Fruit fly (Drosophila melanogaster): Measurements from ENCODE around the gene CG43861.

Gene CG43861

dm6 chr2L:20057391-20057790 lies 40.3 kb upstream of the CG43861 start:
- no peak for TF ChIP-seq woc (GFP tag; optimal IDR thresholded peaks at IDR 0.05)
- TF ChIP-seq Dfd (GFP tag; optimal IDR thresholded peaks at IDR 0.05) = peak; percentile 94

- TF ChIP-seq pan (optimal IDR thresholded peaks at IDR 0.05) (no peak), brk (GFP tag; optimal IDR thresholded peaks at IDR 0.05) (no peak), GATAd (GFP tag; optimal IDR thresholded peaks at IDR 0.05) (no peak), ey (GFP tag; optimal IDR thresholded peaks at IDR 0.05) (no peak), dmrt93B (GFP tag; optimal IDR thresholded peaks at IDR 0.05) (no peak), Hr78 (GFP tag; optimal IDR thresholded peaks at IDR 0.05) (no peak), br (GFP tag; optimal IDR thresholded peaks at IDR 0.05) (no peak), Myc (optimal IDR thresholded peaks at IDR 0.05) (no peak), psq (GFP tag; optimal IDR thresholded peaks at IDR 0.05) (no peak)
Measured at dm6 chr2L:20051172-20051893, 34.3 kb upstream of the CG43861 start.

dm6 chr2L:20027382-20027919 lies 10.4 kb upstream of the CG43861 start, which contains the start of gene sNPF:
Gene sNPF (plus strand): TSS chr2L:20027915.
- TF ChIP-seq sv (GFP tag; optimal IDR thresholded peaks at IDR 0.05) = peak; percentile 45
- peak; percentile 53 for TF ChIP-seq br (GFP tag; optimal IDR thresholded peaks at IDR 0.05)
- peak; percentile 49 for TF ChIP-seq OdsH (GFP tag; optimal IDR thresholded peaks at IDR 0.05)
- TF ChIP-seq Mio (GFP tag; optimal IDR thresholded peaks at IDR 0.05) = no peak
- TF ChIP-seq h (GFP tag; optimal IDR thresholded peaks at IDR 0.05) = peak; percentile 73
- no peak for TF ChIP-seq jim (GFP tag; optimal IDR thresholded peaks at IDR 0.05)
- TF ChIP-seq lola (GFP tag; optimal IDR thresholded peaks at IDR 0.05) = no peak
- no peak for TF ChIP-seq Hr78 (GFP tag; optimal IDR thresholded peaks at IDR 0.05)
- TF ChIP-seq dmrt93B (GFP tag; optimal IDR thresholded peaks at IDR 0.05) = no peak
- no peak for TF ChIP-seq CG9705 (GFP tag; optimal IDR thresholded peaks at IDR 0.05)
- peak in 1 of 2 experiments; percentile 59 for TF ChIP-seq foxo (GFP tag; optimal IDR thresholded peaks at IDR 0.05)
- TF ChIP-seq woc (GFP tag; optimal IDR thresholded peaks at IDR 0.05) = peak; percentile 71
- no peak for TF ChIP-seq usp (GFP tag; optimal IDR thresholded peaks at IDR 0.05)
- peak; percentile 73 for TF ChIP-seq fru (GFP tag; optimal IDR thresholded peaks at IDR 0.05)
- peak; percentile 47 for TF ChIP-seq HLH106 (tag; optimal IDR thresholded peaks at IDR 0.05)
- peak; percentile 56 for TF ChIP-seq rgr (GFP tag; optimal IDR thresholded peaks at IDR 0.05)
- TF ChIP-seq psq (GFP tag; optimal IDR thresholded peaks at IDR 0.05) = no peak
- TF ChIP-seq dsf (GFP tag; optimal IDR thresholded peaks at IDR 0.05; ENCODE audit: borderline replicate concordance) = no peak
- no peak for TF ChIP-seq Vsx2 (GFP tag; optimal IDR thresholded peaks at IDR 0.05; ENCODE audit: partially characterized antibody)
- TF ChIP-seq ey (GFP tag; optimal IDR thresholded peaks at IDR 0.05) = peak; percentile 68
- no peak for TF ChIP-seq Rel (GFP tag; optimal IDR thresholded peaks at IDR 0.05)
- TF ChIP-seq Rel (tag; optimal IDR thresholded peaks at IDR 0.05) = no peak
- TF ChIP-seq Dif (GFP tag; optimal IDR thresholded peaks at IDR 0.05; ENCODE audit: partially characterized antibody) = no peak
- TF ChIP-seq CrebA (GFP tag; optimal IDR thresholded peaks at IDR 0.05; ENCODE audit: borderline replicate concordance) = no peak
- no peak for TF ChIP-seq Hnf4 (GFP tag; optimal IDR thresholded peaks at IDR 0.05)
- no peak for TF ChIP-seq Abd-B (GFP tag; optimal IDR thresholded peaks at IDR 0.05)
- no peak for TF ChIP-seq brk (GFP tag; optimal IDR thresholded peaks at IDR 0.05)
- TF ChIP-seq Sp1 (GFP tag; optimal IDR thresholded peaks at IDR 0.05) = no peak

- TF ChIP-seq GATAd (GFP tag; optimal IDR thresholded peaks at IDR 0.05) = no peak
- TF ChIP-seq rgr (GFP tag; optimal IDR thresholded peaks at IDR 0.05) = no peak
- TF ChIP-seq lola (GFP tag; optimal IDR thresholded peaks at IDR 0.05) = no peak
- no peak for TF ChIP-seq dsf (GFP tag; optimal IDR thresholded peaks at IDR 0.05; ENCODE audit: borderline replicate concordance)
- no peak for TF ChIP-seq Vsx2 (GFP tag; optimal IDR thresholded peaks at IDR 0.05; ENCODE audit: partially characterized antibody)
- TF ChIP-seq tai (GFP tag; optimal IDR thresholded peaks at IDR 0.05) = no peak
Measured at dm6 chr2L:20026351-20026849, 9.3 kb upstream of the CG43861 start.
